Worm (Caenorhabditis elegans) whole organism, L4/young adult: Measurements from ENCODE around the gene R05H5.4.

Experiments used
- dao-5 ChIP-seq: sonication (generic microtip); optimal IDR thresholded peaks from 2 replicates; lab custom pipeline; 2016; ENCODE audit warnings: missing genotype, missing genetic modification characterization, moderate library complexity, missing compliant biosample characterization
- him-1 ChIP-seq: sonication (generic microtip); optimal IDR thresholded peaks from 2 replicates; lab custom pipeline; 2016; ENCODE audit warnings: missing genotype, missing genetic modification reagents, missing genetic modification characterization, missing compliant biosample characterization

DNA sequence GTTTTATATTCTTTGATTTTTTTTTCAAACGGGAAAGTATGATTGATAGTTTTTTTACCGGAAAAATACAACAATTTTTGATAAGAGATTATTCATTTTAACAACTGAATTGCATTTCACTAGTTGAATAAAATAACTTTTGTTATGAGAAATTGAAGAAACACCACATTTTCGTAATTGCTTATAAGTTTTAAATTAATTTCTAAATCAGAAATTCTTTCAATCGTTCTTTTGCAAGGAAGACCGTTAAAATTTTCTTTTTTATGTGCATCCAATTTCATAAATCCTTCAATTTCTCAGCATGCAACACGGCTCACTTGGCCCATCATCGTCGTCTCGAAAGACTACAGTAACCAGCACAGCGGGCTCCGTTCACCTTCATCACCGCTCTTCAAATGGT, 22.8 kb upstream of the R05H5.4 start, which contains the start of gene plc-3:
- TF ChIP-seq dao-5 (tag; lab: Kevin White, UChicago) (no peak), him-1 (tag; lab: Kevin White, UChicago) (no peak)
